Worm (Caenorhabditis elegans) whole organism, L2 larva: ENCODE data around the gene ccch-3.

Experiments
- R02D3.7 ChIP-seq: fragments of 150-350 bp; optimal IDR thresholded peaks from 2 replicates; lab custom pipeline; 2014; ENCODE audit warnings: missing biosample characterization, missing genetic modification characterization
- alr-1 ChIP-seq: fragments of 150-350 bp; optimal IDR thresholded peaks from 2 replicates; lab custom pipeline; 2014; ENCODE audit warnings: missing biosample characterization, missing genetic modification characterization
- egl-27 ChIP-seq: sonication (generic microtip); optimal IDR thresholded peaks from 3 replicates; lab custom pipeline; 2017; ENCODE audit warnings: missing biosample characterization, missing genetic modification reagents, missing genetic modification characterization
- lin-39 ChIP-seq: fragments of 150-350 bp; optimal IDR thresholded peaks from 2 replicates; lab custom pipeline; 2014; ENCODE audit warnings: missing biosample characterization, missing genetic modification reagents, missing genetic modification characterization
- nhr-237 ChIP-seq: fragments of 150-350 bp; optimal IDR thresholded peaks from 2 replicates; lab custom pipeline; 2014; ENCODE audit warnings: missing biosample characterization, missing genetic modification characterization
- skn-1 ChIP-seq: sonication (generic microtip); optimal IDR thresholded peaks from 2 replicates; lab custom pipeline; 2017; ENCODE audit warnings: missing biosample characterization, missing genetic modification characterization
- unc-39 ChIP-seq: fragments of 150-350 bp; optimal IDR thresholded peaks from 2 replicates; lab custom pipeline; 2014; ENCODE audit warnings: missing biosample characterization, missing genetic modification characterization
- zag-1 ChIP-seq: fragments of 150-350 bp; optimal IDR thresholded peaks from 2 replicates; lab custom pipeline; 2014; ENCODE audit warnings: missing biosample characterization, missing genetic modification characterization

ce11 chrV:12667926-12668325 lies 8.4 kb upstream of the ccch-3 start, which contains the start of gene W05B10.4:
- no peak for TF ChIP-seq zag-1 (tag; lab: Kevin White, UChicago)
- TF ChIP-seq lin-39 (tag; lab: Kevin White, UChicago), result no peak
- TF ChIP-seq skn-1, result no peak
- no peak for TF ChIP-seq nhr-237 (tag; lab: Kevin White, UChicago)
- TF ChIP-seq unc-39 (tag; lab: Kevin White, UChicago), result no peak
- TF ChIP-seq R02D3.7 (tag; lab: Kevin White, UChicago), result no peak
- no peak for TF ChIP-seq egl-27 (tag; lab: Kevin White, UChicago)
- no peak for TF ChIP-seq alr-1 (tag; lab: Kevin White, UChicago)
